Worm (Caenorhabditis elegans) whole organism, young adult: ENCODE measurements around the gene F43G6.17.

ENCODE experiments used
- C17E4.6 ChIP-seq: fragments of 200-800 bp; sonication (Bioruptor generic); IDR thresholded peaks from 2 replicates; pipeline ENCODE4 v1.3.6; 2022; ENCODE audit warnings: missing genetic modification reagents, missing genetic modification characterization, missing compliant biosample characterization
- cebp-1 ChIP-seq, 2 experiments: fragments of 200-800 bp in 1 of 2; sonication (Bioruptor generic) in 1 of 2; sonication (generic microtip) in 1 of 2; IDR thresholded peaks in 1 of 2; optimal IDR thresholded peaks in 1 of 2; 2 replicates each; pipeline versions ENCODE4 v1.3.6 to Lab custom; 2017 to 2022; ENCODE audit warnings: missing compliant biosample characterization in 2 of 2, missing genetic modification characterization in 2 of 2, mild to moderate bottlenecking in 1 of 2, missing genetic modification reagents in 1 of 2, moderate library complexity in 1 of 2
- die-1 ChIP-seq: sonication (generic microtip); optimal IDR thresholded peaks from 2 replicates; lab custom pipeline; 2016; ENCODE audit warnings: missing genotype, mild to moderate bottlenecking, missing genetic modification characterization, missing compliant biosample characterization
- egl-18 ChIP-seq: fragments of 200-800 bp; sonication (Bioruptor generic); IDR thresholded peaks from 2 replicates; pipeline ENCODE4 v1.3.6; 2022; ENCODE audit warnings: missing genetic modification reagents, missing genetic modification characterization, missing compliant biosample characterization
- egrh-3 ChIP-seq: fragments of 200-800 bp; sonication (Bioruptor generic); IDR thresholded peaks from 2 replicates; pipeline ENCODE4 v1.3.6; 2022; ENCODE audit warnings: missing genetic modification reagents, missing genetic modification characterization, missing compliant biosample characterization
- lin-40 ChIP-seq: sonication (generic microtip); optimal IDR thresholded peaks from 2 replicates; lab custom pipeline; 2016; ENCODE audit warnings: missing genetic modification characterization, mild to moderate bottlenecking, missing compliant biosample characterization, missing genotype, missing genetic modification reagents
- nhr-179 ChIP-seq: sonication (generic microtip); optimal IDR thresholded peaks from 2 replicates; lab custom pipeline; 2016; ENCODE audit warnings: mild to moderate bottlenecking, missing genetic modification characterization, missing compliant biosample characterization
- unc-62 ChIP-seq: fragments of 150-350 bp; optimal IDR thresholded peaks from 2 replicates; lab custom pipeline; 2014; ENCODE audit warnings: missing biosample characterization, missing genetic modification reagents, missing genetic modification characterization
- xnd-1 ChIP-seq: sonication (generic microtip); optimal IDR thresholded peaks from 2 replicates; lab custom pipeline; 2016; ENCODE audit warnings: missing genotype, missing genetic modification reagents, missing genetic modification characterization, missing compliant biosample characterization

DNA sequence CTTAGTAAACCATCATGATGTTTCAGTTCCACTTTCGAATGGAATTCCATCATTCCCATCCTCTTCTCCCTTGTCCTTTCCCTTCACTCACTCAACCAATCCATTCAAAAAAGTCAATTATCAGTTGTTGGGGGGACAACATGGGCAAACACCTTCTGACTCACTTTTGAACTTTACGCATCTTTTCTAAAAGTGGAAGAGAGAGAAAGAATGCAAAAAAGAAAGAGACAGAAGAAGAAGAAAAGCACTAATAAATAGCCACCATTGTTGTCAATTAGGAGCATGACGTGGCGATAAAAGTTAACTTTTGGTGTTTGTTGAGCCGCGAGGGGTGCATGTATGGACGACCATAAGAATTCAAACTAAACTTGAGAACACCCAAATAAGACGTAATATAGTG lies 14.5 kb upstream of the F43G6.17 start:
- no peak for TF ChIP-seq nhr-179 (tag; lab: Kevin White, UChicago)
- TF ChIP-seq egl-18 (GFP tag; lab: Robert Waterston, UW) = no peak
- no peak for TF ChIP-seq egrh-3 (GFP tag; lab: Robert Waterston, UW)
- TF ChIP-seq lin-40 (tag; lab: Kevin White, UChicago) = no peak
- TF ChIP-seq unc-62 (GFP tag; lab: Kevin White, UChicago) = no peak
- TF ChIP-seq cebp-1 (GFP tag; IDR thresholded peaks at IDR 0.05; lab: Robert Waterston, UW) = no peak
- no peak for TF ChIP-seq cebp-1 (tag; optimal IDR thresholded peaks at IDR 0.05; lab: Kevin White, UChicago)
- no peak for TF ChIP-seq C17E4.6 (GFP tag; lab: Robert Waterston, UW)
- no peak for TF ChIP-seq xnd-1 (tag; lab: Kevin White, UChicago)
- TF ChIP-seq die-1 (tag; lab: Kevin White, UChicago) = no peak
